Worm (Caenorhabditis elegans) whole organism, early embryonic: ENCODE data around the gene hlh-11.

ENCODE experiments used
- B0310.2 ChIP-seq: sonication (generic microtip); optimal IDR thresholded peaks from 2 replicates; lab custom pipeline; 2016; ENCODE audit warnings: mild to moderate bottlenecking, missing genetic modification characterization, missing compliant biosample characterization
- ama-1 ChIP-seq: fragments of 150-350 bp; optimal IDR thresholded peaks from 2 replicates; lab custom pipeline; 2014
- ceh-13 ChIP-seq: fragments of 200-800 bp; sonication (Bioruptor generic); optimal IDR thresholded peaks from 2 replicates; lab custom pipeline; 2018; ENCODE audit warnings: mild to moderate bottlenecking, missing genetic modification characterization, missing compliant biosample characterization
- ets-7 ChIP-seq: sonication (generic microtip); optimal IDR thresholded peaks from 2 replicates; lab custom pipeline; 2016; ENCODE audit warnings: missing genotype, missing genetic modification characterization, missing compliant biosample characterization
- flt-1 ChIP-seq: fragments of 200-800 bp; sonication (Bioruptor generic); IDR thresholded peaks from 2 replicates; pipeline ENCODE4 v1.3.6; 2022; ENCODE audit warnings: missing genetic modification characterization, missing compliant biosample characterization
- hmbx-1 ChIP-seq: sonication (generic microtip); optimal IDR thresholded peaks from 2 replicates; lab custom pipeline; 2016; ENCODE audit warnings: mild to moderate bottlenecking, missing genetic modification characterization, missing compliant biosample characterization
- hmg-4 ChIP-seq: fragments of 200-800 bp; sonication (Bioruptor generic); optimal IDR thresholded peaks from 2 replicates; lab custom pipeline; 2018; ENCODE audit warnings: mild to moderate bottlenecking, missing genetic modification characterization, missing compliant biosample characterization
- pes-1 ChIP-seq: fragments of 200-800 bp; sonication (Bioruptor generic); IDR thresholded peaks from 2 replicates; pipeline ENCODE4 v1.3.6; 2022; ENCODE audit warnings: missing genetic modification reagents, missing genetic modification characterization, missing compliant biosample characterization
- tbx-11 ChIP-seq: fragments of 200-800 bp; sonication (Bioruptor generic); IDR thresholded peaks from 2 replicates; pipeline ENCODE4 v1.3.6; 2022; ENCODE audit warnings: missing genetic modification characterization, missing compliant biosample characterization
- tbx-37 ChIP-seq: fragments of 200-800 bp; sonication (Bioruptor generic); conservative IDR thresholded peaks from 2 replicates; pipeline ENCODE4 v1.3.6; 2022; ENCODE audit warnings: missing genetic modification reagents, missing genetic modification characterization, missing compliant biosample characterization

ce11 chrIII:9608650-9609049, 10.9 kb upstream of the hlh-11 start, which contains the start of gene clec-161:
- TF ChIP-seq tbx-37 (GFP tag; lab: Robert Waterston, UW) (no peak), flt-1 (GFP tag; lab: Robert Waterston, UW) (no peak), ama-1 (lab: Kevin White, UChicago) (no peak), hmg-4 (GFP tag; lab: Kevin White, UChicago) (no peak), B0310.2 (tag; lab: Kevin White, UChicago) (no peak), pes-1 (GFP tag; lab: Robert Waterston, UW) (no peak), ets-7 (no peak), hmbx-1 (no peak), tbx-11 (GFP tag; lab: Robert Waterston, UW) (no peak), ceh-13 (GFP tag; lab: Kevin White, UChicago) (no peak)
